Worm (Caenorhabditis elegans): Measurements from ENCODE around the gene C18A11.2.

Gene C18A11.2

ce11 chrX:8036219-8036883 lies 31.0 kb upstream of the C18A11.2 start (continued):
- TF ChIP-seq Y79H2A.3 (GFP tag; conservative IDR thresholded peaks at IDR 0.05): no peak
- peak; percentile 97 for TF ChIP-seq somi-1 (GFP tag; optimal IDR thresholded peaks at IDR 0.05)
- TF ChIP-seq F55B11.4 (tag; optimal IDR thresholded peaks at IDR 0.05; ENCODE audit: borderline replicate concordance, insufficient read depth): peak; percentile 18
- TF ChIP-seq nhr-179 (tag; optimal IDR thresholded peaks at IDR 0.05): peak; percentile 88
- no peak for TF ChIP-seq hlh-26 (GFP tag; conservative IDR thresholded peaks at IDR 0.05)
- TF ChIP-seq repo-1 (tag; optimal IDR thresholded peaks at IDR 0.05): peak; percentile 99
- TF ChIP-seq ztf-22 (GFP tag; optimal IDR thresholded peaks at IDR 0.05): peak; percentile 95
- TF ChIP-seq atf-7 (tag; optimal IDR thresholded peaks at IDR 0.05): peak; percentile 98
- TF ChIP-seq D2030.7 (GFP tag; IDR thresholded peaks at IDR 0.05): peak; percentile 69; the same call in 1 of the 2 replicates
- peak; percentile 89 for TF ChIP-seq nhr-80 (tag; optimal IDR thresholded peaks at IDR 0.05)
- peak in 2 of 3 experiments; percentile 93 to 98 for TF ChIP-seq lin-35 (GFP tag; optimal IDR thresholded peaks at IDR 0.05)
- peak; percentile 81 for TF ChIP-seq mcd-1 (GFP tag; IDR thresholded peaks at IDR 0.05)
- TF ChIP-seq tbp1 (GFP tag; optimal IDR thresholded peaks at IDR 0.05): peak; percentile 97
- no peak for TF ChIP-seq xnd-1 (tag; optimal IDR thresholded peaks at IDR 0.05)
- TF ChIP-seq ccch-3 (GFP tag; optimal IDR thresholded peaks at IDR 0.05): peak; percentile 91
- TF ChIP-seq ztf-18 (tag; optimal IDR thresholded peaks at IDR 0.05): peak; percentile 80
- peak; percentile 10 for TF ChIP-seq dpl-1 (GFP tag; optimal IDR thresholded peaks at IDR 0.05)
- TF ChIP-seq B0261.1 (tag; optimal IDR thresholded peaks at IDR 0.05): peak; percentile 97
- TF ChIP-seq zfh-2 (GFP tag; conservative IDR thresholded peaks at IDR 0.05): peak; percentile 71
- peak; percentile 25 for TF ChIP-seq pha-4 (tag; optimal IDR thresholded peaks at IDR 0.05)
- 0 out of 2 replicates have a peak, but pooled peaks have one; percentile 5 for TF ChIP-seq B0019.2 (GFP tag; conservative IDR thresholded peaks at IDR 0.05)
- TF ChIP-seq K11D2.4 (GFP tag; IDR thresholded peaks at IDR 0.05): peak; percentile 98
- TF ChIP-seq dpff-1 (tag; optimal IDR thresholded peaks at IDR 0.05): peak; percentile 97
- peak; percentile 67 for TF ChIP-seq cebp-1 (GFP tag; IDR thresholded peaks at IDR 0.05)
- peak; percentile 97 for TF ChIP-seq cebp-1 (tag; optimal IDR thresholded peaks at IDR 0.05)
- peak; percentile 98 for TF ChIP-seq nfyb-1 (GFP tag; IDR thresholded peaks at IDR 0.05)
- peak; percentile 85 for TF ChIP-seq ekl-4 (GFP tag; IDR thresholded peaks at IDR 0.05)
- peak; percentile 15 for TF ChIP-seq mel-28 (tag; optimal IDR thresholded peaks at IDR 0.05; ENCODE audit: borderline replicate concordance)
- peak; percentile 96 for TF ChIP-seq nhr-90 (tag; optimal IDR thresholded peaks at IDR 0.05)
- peak; percentile 75 for TF ChIP-seq akir-1 (GFP tag; optimal IDR thresholded peaks at IDR 0.05)
- TF ChIP-seq ceh-91 (GFP tag; IDR thresholded peaks at IDR 0.05): peak; percentile 36
- peak; percentile 100 for TF ChIP-seq lin-40 (tag; optimal IDR thresholded peaks at IDR 0.05)
- TF ChIP-seq ztf-3 (GFP tag; optimal IDR thresholded peaks at IDR 0.05): peak; percentile 95
- peak; percentile 95 for TF ChIP-seq ztf-25 (GFP tag; IDR thresholded peaks at IDR 0.05)
- TF ChIP-seq K12H6.12 (tag; optimal IDR thresholded peaks at IDR 0.05): peak; percentile 95
- TF ChIP-seq bed-2 (GFP tag; IDR thresholded peaks at IDR 0.05): peak; percentile 45; the same call in 1 of the 2 replicates
- no peak for TF ChIP-seq Y67H2A.10 (GFP tag; conservative IDR thresholded peaks at IDR 0.05)
- no peak for TF ChIP-seq sea-2 (GFP tag; IDR thresholded peaks at IDR 0.05)
- peak; percentile 96 for TF ChIP-seq chd-7 (tag; optimal IDR thresholded peaks at IDR 0.05)
- peak; percentile 76 for TF ChIP-seq egl-44 (GFP tag; IDR thresholded peaks at IDR 0.05)
- TF ChIP-seq madf-3 (GFP tag; IDR thresholded peaks at IDR 0.05): peak; percentile 86
- peak; percentile 88 for TF ChIP-seq lin-54 (GFP tag; optimal IDR thresholded peaks at IDR 0.05)
- no peak for TF ChIP-seq nfya-1 (tag; optimal IDR thresholded peaks at IDR 0.05; ENCODE audit: borderline replicate concordance, insufficient read depth)
- peak; percentile 17 for TF ChIP-seq F49E8.2 (tag; optimal IDR thresholded peaks at IDR 0.05; ENCODE audit: insufficient read depth)
- TF ChIP-seq lsl-1 (GFP tag; optimal IDR thresholded peaks at IDR 0.05): peak; percentile 15
- TF ChIP-seq F52B5.7 (tag; optimal IDR thresholded peaks at IDR 0.05): peak; percentile 59
- TF ChIP-seq F39B2.1 (GFP tag; IDR thresholded peaks at IDR 0.05): peak; percentile 57; the same call in 1 of the 2 replicates

Data from whole organism, young adult.